Worm (Caenorhabditis elegans) whole organism, L2 larva: Measurements from ENCODE around the gene ZC317.7.

ENCODE experiments used
- R02D3.7 ChIP-seq: fragments of 150-350 bp; optimal IDR thresholded peaks from 2 replicates; lab custom pipeline; 2014; ENCODE audit warnings: missing biosample characterization, missing genetic modification characterization
- aly-2 ChIP-seq: fragments of 150-350 bp; optimal IDR thresholded peaks from 2 replicates; lab custom pipeline; 2014; ENCODE audit warnings: missing biosample characterization, missing genetic modification characterization
- ceh-16 ChIP-seq: fragments of 150-350 bp; optimal IDR thresholded peaks from 2 replicates; lab custom pipeline; 2014; ENCODE audit warnings: missing biosample characterization, missing genetic modification characterization
- dmd-4 ChIP-seq: sonication (generic microtip); optimal IDR thresholded peaks from 2 replicates; lab custom pipeline; 2017; ENCODE audit warnings: missing biosample characterization, missing genetic modification characterization
- egl-27 ChIP-seq: sonication (generic microtip); optimal IDR thresholded peaks from 3 replicates; lab custom pipeline; 2017; ENCODE audit warnings: missing biosample characterization, missing genetic modification reagents, missing genetic modification characterization
- nhr-11 ChIP-seq: fragments of 150-350 bp; optimal IDR thresholded peaks from 2 replicates; lab custom pipeline; 2014; ENCODE audit warnings: missing biosample characterization, missing genetic modification characterization
- nhr-12 ChIP-seq: fragments of 150-350 bp; optimal IDR thresholded peaks from 2 replicates; lab custom pipeline; 2014; ENCODE audit warnings: missing biosample characterization, missing genetic modification characterization
- nhr-77 ChIP-seq: fragments of 150-350 bp; optimal IDR thresholded peaks from 2 replicates; lab custom pipeline; 2014; ENCODE audit warnings: missing biosample characterization, missing genetic modification characterization
- peb-1 ChIP-seq: fragments of 150-350 bp; optimal IDR thresholded peaks from 2 replicates; lab custom pipeline; 2014; ENCODE audit warnings: missing biosample characterization, missing genetic modification characterization
- skn-1 ChIP-seq: sonication (generic microtip); optimal IDR thresholded peaks from 2 replicates; lab custom pipeline; 2017; ENCODE audit warnings: missing biosample characterization, missing genetic modification characterization
- snpc-4 ChIP-seq: fragments of 150-350 bp; optimal IDR thresholded peaks from 2 replicates; lab custom pipeline; 2014; ENCODE audit warnings: missing biosample characterization, missing genetic modification characterization
- unc-39 ChIP-seq: fragments of 150-350 bp; optimal IDR thresholded peaks from 2 replicates; lab custom pipeline; 2014; ENCODE audit warnings: missing biosample characterization, missing genetic modification characterization
- zag-1 ChIP-seq: fragments of 150-350 bp; optimal IDR thresholded peaks from 2 replicates; lab custom pipeline; 2014; ENCODE audit warnings: missing biosample characterization, missing genetic modification characterization

ce11 chrV:5488766-5489165, 17.9 kb upstream of the ZC317.7 start, which contains the start of gene grl-18:
- TF ChIP-seq dmd-4 (tag; lab: Kevin White, UChicago) (no peak), zag-1 (tag; lab: Kevin White, UChicago) (no peak), R02D3.7 (tag; lab: Kevin White, UChicago) (no peak), skn-1 (no peak), ceh-16 (tag; lab: Kevin White, UChicago) (no peak), nhr-11 (tag; lab: Kevin White, UChicago) (no peak), nhr-12 (tag; lab: Kevin White, UChicago) (no peak), aly-2 (tag; lab: Kevin White, UChicago) (no peak), snpc-4 (tag; lab: Kevin White, UChicago) (no peak), nhr-77 (tag; lab: Kevin White, UChicago) (no peak), peb-1 (tag; lab: Kevin White, UChicago) (no peak), unc-39 (no peak), egl-27 (tag; lab: Kevin White, UChicago) (no peak)
